Worm (Caenorhabditis elegans) whole organism, midembryonic: ENCODE data around the gene C17F4.11.

Source experiments
- T22C8.4 ChIP-seq: fragments of 200-800 bp; sonication (Bioruptor generic); IDR thresholded peaks from 2 replicates; pipeline ENCODE4 v1.3.6; 2022; ENCODE audit warnings: missing genetic modification characterization, missing compliant biosample characterization
- cog-1 ChIP-seq: sonication (generic microtip); optimal IDR thresholded peaks from 2 replicates; lab custom pipeline; 2016; ENCODE audit warnings: missing genetic modification characterization, missing compliant biosample characterization
- flt-1 ChIP-seq: fragments of 200-800 bp; sonication (Bioruptor generic); IDR thresholded peaks from 2 replicates; pipeline ENCODE4 v1.3.6; 2022; ENCODE audit warnings: missing genetic modification characterization, missing compliant biosample characterization
- klf-2 ChIP-seq: fragments of 200-800 bp; sonication (Bioruptor generic); conservative IDR thresholded peaks from 2 replicates; pipeline ENCODE4 v1.3.6; 2022; ENCODE audit warnings: missing genetic modification reagents, missing genetic modification characterization, missing compliant biosample characterization
- med-1 ChIP-seq: sonication (generic microtip); optimal IDR thresholded peaks from 2 replicates; lab custom pipeline; 2017; ENCODE audit warnings: missing genetic modification characterization, mild to moderate bottlenecking, missing compliant biosample characterization, antibody characterized with exemption, missing genetic modification reagents; ENCODE audit not compliant: insufficient read depth
- ref-1 ChIP-seq: fragments of 200-800 bp; sonication (Bioruptor generic); conservative IDR thresholded peaks from 2 replicates; pipeline ENCODE4 v1.3.6; 2022; ENCODE audit warnings: missing genetic modification reagents, missing genetic modification characterization, missing compliant biosample characterization
- tab-1 ChIP-seq: fragments of 200-800 bp; sonication (Bioruptor generic); IDR thresholded peaks from 2 replicates; pipeline ENCODE4 v1.3.6; 2022; ENCODE audit warnings: missing genetic modification characterization, missing compliant biosample characterization
- ztf-23 ChIP-seq: fragments of 200-800 bp; sonication (Bioruptor generic); IDR thresholded peaks from 2 replicates; pipeline ENCODE4 v1.3.6; 2022; ENCODE audit warnings: missing genetic modification reagents, missing genetic modification characterization, missing compliant biosample characterization

- TF ChIP-seq T22C8.4 (GFP tag; lab: Robert Waterston, UW) (no peak), flt-1 (GFP tag; lab: Robert Waterston, UW) (no peak), cog-1 (no peak), tab-1 (GFP tag; lab: Robert Waterston, UW) (no peak), ztf-23 (no peak), med-1 (GFP tag; lab: Kevin White, UChicago) (no peak), klf-2 (GFP tag; lab: Robert Waterston, UW) (no peak), ref-1 (GFP tag; lab: Robert Waterston, UW) (no peak)
These were observed 41.4 kb downstream of the C17F4.11 start, which contains the start of gene wht-4 for ce11 chrII:3278634-3279033.
